Worm (Caenorhabditis elegans): ENCODE results near the gene C03B1.3.
A peak's percentile ranks its signal among the peaks of the same experiment; 100 is the strongest.

- peak; percentile 69 to 79 for TF ChIP-seq daf-16 (GFP tag; optimal IDR thresholded peaks at IDR 0.05)
- TF ChIP-seq daf-16 (tag; optimal IDR thresholded peaks at IDR 0.05), result peak; percentile 54
- no peak for TF ChIP-seq daf-8 (GFP tag; IDR thresholded peaks at IDR 0.05)
- TF ChIP-seq aha-1 (tag), result peak; percentile 92
- TF ChIP-seq ces-1 (GFP tag; optimal IDR thresholded peaks at IDR 0.05), result no peak
- peak; percentile 51; the same call in 1 of the 2 replicates for TF ChIP-seq Y48G9A.11 (GFP tag; IDR thresholded peaks at IDR 0.05)
These were observed 5.6 kb downstream of the C03B1.3 start for ce11 chrX:6371192-6372116.

Measured in whole organism, L4 larva.